Fruit fly (Drosophila melanogaster) whole organism, embryonic: ENCODE data around the gene Dup99B.
A peak's percentile ranks its signal among the peaks of the same experiment; 100 is the strongest.

Experiments
- Abd-B ChIP-seq: fragments of 200-800 bp; sonication (Bioruptor generic); optimal IDR thresholded peaks from 2 replicates; lab custom pipeline; 2018; ENCODE audit warnings: missing biosample characterization, mild to moderate bottlenecking, missing genetic modification characterization, moderate library complexity
- C15 ChIP-seq: fragments of 200-800 bp; sonication (Bioruptor generic); IDR thresholded peaks from 3 replicates; pipeline ENCODE4 v1.3.6; 2022; ENCODE audit warnings: missing biosample characterization, missing genetic modification characterization
- CG10543 ChIP-seq: fragments of 200-800 bp; sonication (Bioruptor generic); optimal IDR thresholded peaks from 3 replicates; lab custom pipeline; 2017; ENCODE audit warnings: missing biosample characterization, mild to moderate bottlenecking, missing genetic modification characterization, moderate library complexity
- CG10565 ChIP-seq: fragments of 200-800 bp; sonication (Bioruptor generic); optimal IDR thresholded peaks from 3 replicates; lab custom pipeline; 2016; ENCODE audit warnings: missing biosample characterization, mild to moderate bottlenecking, missing genetic modification characterization
- CG12071 ChIP-seq: fragments of 200-800 bp; sonication (Bioruptor generic); optimal IDR thresholded peaks from 3 replicates; lab custom pipeline; 2018; ENCODE audit warnings: missing biosample characterization, mild to moderate bottlenecking, missing genetic modification characterization
- CG12299 ChIP-seq: fragments of 200-800 bp; sonication (Bioruptor generic); optimal IDR thresholded peaks from 2 replicates; lab custom pipeline; 2018; ENCODE audit warnings: missing biosample characterization, mild to moderate bottlenecking, missing genetic modification characterization
- CG13287 ChIP-seq: fragments of 200-800 bp; sonication (Bioruptor generic); IDR thresholded peaks from 2 replicates; pipeline ENCODE4 v1.3.6; 2022; ENCODE audit warnings: missing biosample characterization, missing genetic modification characterization; ENCODE audit not compliant: partially characterized antibody
- CG15011 ChIP-seq: fragments of 200-800 bp; sonication (Bioruptor generic); optimal IDR thresholded peaks from 3 replicates; lab custom pipeline; 2018; ENCODE audit warnings: missing biosample characterization, mild to moderate bottlenecking, missing genetic modification characterization
- CG15269 ChIP-seq: fragments of 200-800 bp; sonication (Bioruptor generic); optimal IDR thresholded peaks from 2 replicates; lab custom pipeline; 2018; ENCODE audit warnings: missing biosample characterization, mild to moderate bottlenecking, missing genetic modification characterization, moderate library complexity
- CG15479 ChIP-seq: fragments of 200-800 bp; sonication (Bioruptor generic); optimal IDR thresholded peaks from 3 replicates; lab custom pipeline; 2019; ENCODE audit warnings: missing biosample characterization, mild to moderate bottlenecking, missing genetic modification characterization, moderate library complexity
- CG2875 ChIP-seq: fragments of 200-800 bp; sonication (Bioruptor generic); optimal IDR thresholded peaks from 2 replicates; lab custom pipeline; 2017; ENCODE audit warnings: missing biosample characterization, mild to moderate bottlenecking, missing genetic modification characterization, missing genetic modification reagents
- CG30431 ChIP-seq: fragments of 200-800 bp; sonication (Bioruptor generic); optimal IDR thresholded peaks from 2 replicates; lab custom pipeline; 2017; ENCODE audit warnings: missing biosample characterization, missing genetic modification characterization
- CG3065 ChIP-seq: fragments of 200-800 bp; sonication (Bioruptor generic); optimal IDR thresholded peaks from 2 replicates; lab custom pipeline; 2016; ENCODE audit warnings: missing biosample characterization, missing genetic modification characterization
- CG31441 ChIP-seq: fragments of 200-800 bp; sonication (Bioruptor generic); IDR thresholded peaks from 2 replicates; pipeline ENCODE4 v1.3.6; 2022; ENCODE audit warnings: missing biosample characterization, missing genetic modification characterization
- CG34376 ChIP-seq: fragments of 200-800 bp; sonication (Bioruptor generic); optimal IDR thresholded peaks from 2 replicates; lab custom pipeline; 2018; ENCODE audit warnings: missing biosample characterization, mild to moderate bottlenecking, missing genetic modification characterization
- CG6254 ChIP-seq: fragments of 200-800 bp; sonication (Bioruptor generic); optimal IDR thresholded peaks from 3 replicates; lab custom pipeline; 2017; ENCODE audit warnings: mild to moderate bottlenecking, missing biosample characterization, missing genetic modification reagents, missing genetic modification characterization
- CG6791 ChIP-seq: fragments of 200-800 bp; sonication (Bioruptor generic); IDR thresholded peaks from 3 replicates; pipeline ENCODE4 v1.3.6; 2022; ENCODE audit warnings: missing biosample characterization, missing genetic modification characterization; ENCODE audit not compliant: partially characterized antibody
- CG8281 ChIP-seq: fragments of 200-800 bp; sonication (Bioruptor generic); optimal IDR thresholded peaks from 2 replicates; lab custom pipeline; 2018; ENCODE audit warnings: missing biosample characterization, mild to moderate bottlenecking, missing genetic modification characterization, moderate library complexity
- CG8388 ChIP-seq: fragments of 200-800 bp; sonication (Bioruptor generic); optimal IDR thresholded peaks from 2 replicates; lab custom pipeline; 2019; ENCODE audit warnings: missing biosample characterization, mild to moderate bottlenecking, missing genetic modification characterization, moderate library complexity
- CG9215 ChIP-seq: fragments of 200-800 bp; sonication (Bioruptor generic); IDR thresholded peaks from 2 replicates; pipeline ENCODE4 v1.3.6; 2022; ENCODE audit warnings: missing biosample characterization, missing genetic modification characterization
- Dek ChIP-seq: fragments of 200-800 bp; sonication (Bioruptor generic); optimal IDR thresholded peaks from 3 replicates; lab custom pipeline; 2019; ENCODE audit warnings: missing biosample characterization, mild to moderate bottlenecking, missing genetic modification characterization, moderate library complexity
- ERR ChIP-seq: fragments of 200-800 bp; sonication (Bioruptor generic); optimal IDR thresholded peaks from 2 replicates; lab custom pipeline; 2016; ENCODE audit warnings: missing biosample characterization, missing genetic modification characterization
- Fer2 ChIP-seq: fragments of 200-800 bp; sonication (Bioruptor generic); optimal IDR thresholded peaks from 2 replicates; lab custom pipeline; 2018; ENCODE audit warnings: missing biosample characterization, mild to moderate bottlenecking, missing genetic modification characterization, moderate library complexity
- Gug ChIP-seq: fragments of 200-800 bp; sonication (Bioruptor generic); IDR thresholded peaks from 4 replicates; pipeline ENCODE4 v1.3.6; 2022; ENCODE audit warnings: missing biosample characterization, missing genetic modification characterization
- Hr3 ChIP-seq: fragments of 200-800 bp; sonication (Bioruptor generic); optimal IDR thresholded peaks from 3 replicates; lab custom pipeline; 2016; ENCODE audit warnings: missing biosample characterization, missing genetic modification characterization
- Hr39 ChIP-seq: fragments of >200 bp; optimal IDR thresholded peaks from 2 replicates; lab custom pipeline; 2017
- Kr ChIP-seq: fragments of 200-800 bp; sonication (Bioruptor generic); optimal IDR thresholded peaks from 2 replicates; lab custom pipeline; 2017; ENCODE audit warnings: missing biosample characterization, mild to moderate bottlenecking, missing genetic modification characterization
- Med ChIP-seq: fragments of 200-800 bp; sonication (Bioruptor generic); peaks from one replicate; lab custom pipeline; 2016; ENCODE audit warnings: missing biosample characterization, missing genetic modification characterization, mild to moderate bottlenecking, inconsistent platforms, moderate library complexity
- Mes4 ChIP-seq: fragments of 200-800 bp; sonication (Bioruptor generic); optimal IDR thresholded peaks from 2 replicates; lab custom pipeline; 2016; ENCODE audit warnings: missing biosample characterization, missing genetic modification characterization
- NC2α ChIP-seq: fragments of 200-800 bp; sonication (Bioruptor generic); optimal IDR thresholded peaks from 2 replicates; lab custom pipeline; 2016; ENCODE audit warnings: missing biosample characterization, missing genetic modification characterization
- Ssrp ChIP-seq: fragments of 200-800 bp; sonication (Bioruptor generic); optimal IDR thresholded peaks from 2 replicates; lab custom pipeline; 2018; ENCODE audit warnings: missing biosample characterization, mild to moderate bottlenecking, missing genetic modification characterization, moderate library complexity
- cas ChIP-seq: fragments of 200-800 bp; sonication (Bioruptor generic); IDR thresholded peaks from 2 replicates; pipeline ENCODE4 v1.3.6; 2022; ENCODE audit warnings: missing biosample characterization, missing genetic modification characterization
- emc ChIP-seq: fragments of 200-800 bp; sonication (Bioruptor generic); optimal IDR thresholded peaks from 2 replicates; lab custom pipeline; 2016; ENCODE audit warnings: missing biosample characterization, missing genetic modification characterization
- fd3F ChIP-seq: fragments of 200-800 bp; sonication (Bioruptor generic); optimal IDR thresholded peaks from 2 replicates; lab custom pipeline; 2018; ENCODE audit warnings: missing biosample characterization, mild to moderate bottlenecking, missing genetic modification characterization, moderate library complexity
- gsb ChIP-seq: fragments of 200-800 bp; sonication (Bioruptor generic); IDR thresholded peaks from 2 replicates; pipeline ENCODE4 v1.3.6; 2022; ENCODE audit warnings: missing biosample characterization, missing genetic modification characterization
- gt ChIP-seq: fragments of 200-800 bp; sonication (Bioruptor generic); IDR thresholded peaks from 2 replicates; pipeline ENCODE4 v1.3.6; 2022; ENCODE audit warnings: missing biosample characterization, missing genetic modification characterization
- h ChIP-seq: fragments of >200 bp; optimal IDR thresholded peaks from 2 replicates; lab custom pipeline; 2017
- ham ChIP-seq: fragments of 200-800 bp; sonication (Bioruptor generic); IDR thresholded peaks from 2 replicates; pipeline ENCODE4 v1.3.6; 2022; ENCODE audit warnings: missing biosample characterization, missing genetic modification characterization
- hb ChIP-seq: fragments of 200-800 bp; sonication (Bioruptor generic); IDR thresholded peaks from 3 replicates; pipeline ENCODE4 v1.3.6; 2022; ENCODE audit warnings: missing biosample characterization, missing genetic modification characterization; ENCODE audit not compliant: partially characterized antibody
- kni ChIP-seq: fragments of 200-800 bp; sonication (Bioruptor generic); optimal IDR thresholded peaks from 3 replicates; lab custom pipeline; 2017; ENCODE audit warnings: mild to moderate bottlenecking, missing biosample characterization, missing genetic modification reagents, missing genetic modification characterization
- pfk ChIP-seq: fragments of 200-800 bp; sonication (Bioruptor generic); optimal IDR thresholded peaks from 2 replicates; lab custom pipeline; 2018; ENCODE audit warnings: missing biosample characterization, mild to moderate bottlenecking, missing genetic modification characterization, moderate library complexity
- psq ChIP-seq: fragments of 200-800 bp; sonication (Bioruptor generic); optimal IDR thresholded peaks from 2 replicates; lab custom pipeline; 2017; ENCODE audit warnings: missing biosample characterization, missing genetic modification characterization
- pum ChIP-seq: fragments of 200-800 bp; sonication (Bioruptor generic); optimal IDR thresholded peaks from 2 replicates; lab custom pipeline; 2016; ENCODE audit warnings: missing biosample characterization, missing genetic modification characterization
- pzg ChIP-seq: fragments of 200-800 bp; sonication (Bioruptor generic); optimal IDR thresholded peaks from 3 replicates; lab custom pipeline; 2018; ENCODE audit warnings: missing biosample characterization, mild to moderate bottlenecking, missing genetic modification characterization, moderate library complexity
- rib ChIP-seq: fragments of 200-800 bp; sonication (Bioruptor generic); IDR thresholded peaks from 2 replicates; pipeline ENCODE4 v1.3.6; 2022; ENCODE audit warnings: missing biosample characterization, missing genetic modification characterization
- shn ChIP-seq: fragments of 200-800 bp; sonication (Bioruptor generic); optimal IDR thresholded peaks from 3 replicates; lab custom pipeline; 2016; ENCODE audit warnings: missing biosample characterization, missing genetic modification characterization
- tup ChIP-seq: fragments of 200-800 bp; sonication (Bioruptor generic); optimal IDR thresholded peaks from 2 replicates; lab custom pipeline; 2016; ENCODE audit warnings: missing biosample characterization, mild to moderate bottlenecking, missing genetic modification characterization, moderate library complexity
- vnd ChIP-seq: fragments of 200-800 bp; sonication (Bioruptor generic); IDR thresholded peaks from 3 replicates; pipeline ENCODE4 v1.3.6; 2022; ENCODE audit warnings: missing biosample characterization, missing genetic modification characterization; ENCODE audit not compliant: partially characterized antibody
- wor ChIP-seq: fragments of 200-800 bp; sonication (Bioruptor generic); IDR thresholded peaks from 2 replicates; pipeline ENCODE4 v1.3.6; 2022; ENCODE audit warnings: missing biosample characterization, missing genetic modification characterization
- zf30C ChIP-seq: fragments of 200-800 bp; sonication (Bioruptor generic); optimal IDR thresholded peaks from 3 replicates; lab custom pipeline; 2018; ENCODE audit warnings: missing biosample characterization, mild to moderate bottlenecking, missing genetic modification characterization
- zfh2 ChIP-seq: fragments of 200-800 bp; sonication (Bioruptor generic); optimal IDR thresholded peaks from 2 replicates; lab custom pipeline; 2016; ENCODE audit warnings: missing biosample characterization, missing genetic modification characterization

The Dup99B gene

dm6 chr3R:29745056-29745455 lies 29.9 kb upstream of the Dup99B start, which contains the start of the genes Wdr24 and IntS11 (continued):
- TF ChIP-seq shn (GFP tag; lab: Kevin White, UChicago) = peak; percentile 77
- TF ChIP-seq CG34376 (GFP tag; lab: Kevin White, UChicago) = peak; percentile 60
- TF ChIP-seq ham (GFP tag; lab: Robert Waterston, UW) = peak; percentile 77; the same call in 1 of the 2 replicates
- no peak for TF ChIP-seq CG8281
- TF ChIP-seq CG3065 (GFP tag; lab: Kevin White, UChicago) = no peak
- TF ChIP-seq CG10543 (GFP tag; lab: Kevin White, UChicago) = no peak
- peak; percentile 52 for TF ChIP-seq pum
- TF ChIP-seq Gug (GFP tag; lab: Robert Waterston, UW) = peak; percentile 91
- peak; percentile 64; the same call in 1 of the 2 replicates for TF ChIP-seq CG13287 (GFP tag; lab: Robert Waterston, UW)
- TF ChIP-seq CG2875 (GFP tag; lab: Kevin White, UChicago) = no peak
- TF ChIP-seq fd3F (GFP tag; lab: Kevin White, UChicago) = peak; percentile 88
- TF ChIP-seq rib (GFP tag; lab: Robert Waterston, UW) = peak; percentile 91
- TF ChIP-seq vnd (GFP tag; lab: Robert Waterston, UW) = peak; percentile 52; the same call in 2 of the 3 replicates
- TF ChIP-seq pzg (GFP tag; lab: Kevin White, UChicago) = peak; percentile 73
- peak; percentile 53 for TF ChIP-seq C15 (GFP tag; lab: Robert Waterston, UW)
- TF ChIP-seq CG30431 (GFP tag; lab: Kevin White, UChicago) = peak; percentile 49
- TF ChIP-seq h = no peak
- TF ChIP-seq hb (GFP tag; lab: Robert Waterston, UW) = no peak
- peak; percentile 96 for TF ChIP-seq Med (GFP tag; lab: Kevin White, UChicago)
- TF ChIP-seq Ssrp (tag; lab: Kevin White, UChicago) = peak; percentile 74
- TF ChIP-seq CG9215 (GFP tag; lab: Robert Waterston, UW) = peak; percentile 93
- peak; percentile 86 for TF ChIP-seq CG15269 (tag; lab: Kevin White, UChicago)
- no peak for TF ChIP-seq Hr39 (lab: Kevin White, UChicago)
- TF ChIP-seq Hr3 = peak; percentile 80
- TF ChIP-seq gt = peak; percentile 68
- peak; percentile 27 for TF ChIP-seq CG12071 (GFP tag; lab: Kevin White, UChicago)
- peak; percentile 90 for TF ChIP-seq Dek (tag; lab: Kevin White, UChicago)
- no peak; the same call in 1 of the 2 replicates for TF ChIP-seq CG31441 (GFP tag; lab: Robert Waterston, UW)
- TF ChIP-seq CG8388 (GFP tag; lab: Kevin White, UChicago) = no peak
- no peak for TF ChIP-seq NC2α (GFP tag; lab: Kevin White, UChicago)
- peak; percentile 36 for TF ChIP-seq Mes4
- TF ChIP-seq zf30C (GFP tag; lab: Kevin White, UChicago) = no peak
- TF ChIP-seq kni (GFP tag; lab: Kevin White, UChicago) = no peak
- TF ChIP-seq psq = peak; percentile 28
- TF ChIP-seq Abd-B (GFP tag; lab: Kevin White, UChicago) = peak; percentile 95
- TF ChIP-seq ERR (GFP tag; lab: Kevin White, UChicago) = peak; percentile 15
- peak; percentile 30 for TF ChIP-seq CG6254
- peak; percentile 88 for TF ChIP-seq cas
- no peak for TF ChIP-seq CG15479
- TF ChIP-seq gsb = peak; percentile 86
- TF ChIP-seq CG10565 (GFP tag; lab: Kevin White, UChicago) = no peak
- peak; percentile 94 for TF ChIP-seq zfh2 (GFP tag; lab: Kevin White, UChicago)
- peak; percentile 37 for TF ChIP-seq tup (GFP tag; lab: Kevin White, UChicago)
- no peak for TF ChIP-seq pfk
- peak; percentile 69 for TF ChIP-seq wor (GFP tag; lab: Robert Waterston, UW)
- TF ChIP-seq Kr (GFP tag; lab: Kevin White, UChicago) = no peak
- TF ChIP-seq CG12299 = peak; percentile 64
- TF ChIP-seq emc (GFP tag; lab: Kevin White, UChicago) = peak; percentile 56
- no peak for TF ChIP-seq CG6791 (GFP tag; lab: Robert Waterston, UW)
- TF ChIP-seq Fer2 (tag; lab: Kevin White, UChicago) = peak; percentile 80
- no peak for TF ChIP-seq CG15011
